Worm (Caenorhabditis elegans): ENCODE measurements around the gene F32E10.8.

Gene F32E10.8

ce11 chrIV:7543662-7544061 lies 23.7 kb upstream of the F32E10.8 start:
- TF ChIP-seq unc-62 (GFP tag; optimal IDR thresholded peaks at IDR 0.05 in 1 of 2) (peak in 1 of 2 experiments; percentile 95), unc-62 (tag; optimal IDR thresholded peaks at IDR 0.05) (no peak), aha-1 (tag) (peak; percentile 39), php-3 (GFP tag; IDR thresholded peaks at IDR 0.05) (no peak), ceh-44 (GFP tag; IDR thresholded peaks at IDR 0.05) (no peak), tra-1 (GFP tag; IDR thresholded peaks at IDR 0.05) (no peak)

- 0 out of 2 replicates have a peak, but pooled peaks have one; percentile 59 for TF ChIP-seq arid-1 (GFP tag; conservative IDR thresholded peaks at IDR 0.05)
- TF ChIP-seq ZK546.5 (tag; optimal IDR thresholded peaks at IDR 0.05), result no peak
- TF ChIP-seq hmg-1.1 (GFP tag; IDR thresholded peaks at IDR 0.05), result no peak
- TF ChIP-seq Y48G9A.11 (GFP tag; IDR thresholded peaks at IDR 0.05), result peak; percentile 89
- no peak for TF ChIP-seq nhr-41 (GFP tag; IDR thresholded peaks at IDR 0.05)
- TF ChIP-seq snpc-1.2 (GFP tag; IDR thresholded peaks at IDR 0.05), result peak; percentile 85
- TF ChIP-seq lin-38 (GFP tag; IDR thresholded peaks at IDR 0.05), result peak; percentile 99
- no peak for TF ChIP-seq ceh-28 (tag; optimal IDR thresholded peaks at IDR 0.05)
- peak; percentile 70 for TF ChIP-seq unc-130 (GFP tag; optimal IDR thresholded peaks at IDR 0.05)
- TF ChIP-seq vab-7 (GFP tag; IDR thresholded peaks at IDR 0.05), result peak; percentile 37; the same call in 1 of the 2 replicates
- TF ChIP-seq daf-16 (GFP tag; optimal IDR thresholded peaks at IDR 0.05), result no peak
- TF ChIP-seq daf-16 (tag; optimal IDR thresholded peaks at IDR 0.05), result no peak
- 0 out of 2 replicates have a peak, but pooled peaks have one; percentile 30 for TF ChIP-seq tra-1 (GFP tag; IDR thresholded peaks at IDR 0.05)
- peak; percentile 92 for TF ChIP-seq F49E8.2 (tag; optimal IDR thresholded peaks at IDR 0.05; ENCODE audit: borderline replicate concordance)
Measured at ce11 chrIV:7547843-7548578, 19.4 kb upstream of the F32E10.8 start, which contains the start of the genes cdd-2 and oef-1. cdd-2 (minus strand) TSS chrIV:7547893. oef-1 (plus strand) TSS chrIV:7548417.

- TF ChIP-seq ceh-44 (GFP tag; IDR thresholded peaks at IDR 0.05) (no peak), duxl-1 (tag; optimal IDR thresholded peaks at IDR 0.05; ENCODE audit: poor library complexity) (no peak), spr-1 (tag; optimal IDR thresholded peaks at IDR 0.05) (no peak), ZK546.5 (tag; optimal IDR thresholded peaks at IDR 0.05) (no peak), ceh-20 (GFP tag; IDR thresholded peaks at IDR 0.05) (no peak), nhr-25 (tag; optimal IDR thresholded peaks at IDR 0.05; ENCODE audit: borderline replicate concordance, insufficient read depth) (no peak), ceh-32 (tag; optimal IDR thresholded peaks at IDR 0.05; ENCODE audit: poor library complexity) (no peak), arid-1 (GFP tag; conservative IDR thresholded peaks at IDR 0.05) (no peak), unc-62 (GFP tag; optimal IDR thresholded peaks at IDR 0.05 in 1 of 2) (no peak), unc-62 (tag; optimal IDR thresholded peaks at IDR 0.05) (no peak), unc-39 (tag; optimal IDR thresholded peaks at IDR 0.05) (no peak), skn-1 (tag; optimal IDR thresholded peaks at IDR 0.05) (no peak), lir-3 (tag; optimal IDR thresholded peaks at IDR 0.05) (no peak), tag-97 (GFP tag; IDR thresholded peaks at IDR 0.05) (no peak), egl-27 (tag; optimal IDR thresholded peaks at IDR 0.05) (no peak), ama-1 (optimal IDR thresholded peaks at IDR 0.05) (no peak), mes-2 (tag; optimal IDR thresholded peaks at IDR 0.05; ENCODE audit: poor library complexity, severe bottlenecking) (peak; percentile 68), dmd-8 (GFP tag; IDR thresholded peaks at IDR 0.05) (no peak), pha-4 (GFP tag; IDR thresholded peaks at IDR 0.05) (no peak), pha-4 (tag; optimal IDR thresholded peaks at IDR 0.05) (no peak), nhr-111 (GFP tag; optimal IDR thresholded peaks at IDR 0.05) (no peak), ztf-11 (tag; optimal IDR thresholded peaks at IDR 0.05) (no peak), dmd-6 (GFP tag; IDR thresholded peaks at IDR 0.05) (peak; percentile 81), ces-1 (GFP tag; optimal IDR thresholded peaks at IDR 0.05) (no peak), zag-1 (tag; optimal IDR thresholded peaks at IDR 0.05) (no peak), madf-5 (GFP tag; IDR thresholded peaks at IDR 0.05) (0 out of 4 replicates have a peak, but pooled peaks of 1 of the 2 experiments have one; percentile 70), ceh-62 (tag; optimal IDR thresholded peaks at IDR 0.05) (no peak), hmg-1.1 (GFP tag; IDR thresholded peaks at IDR 0.05) (peak; percentile 27; the same call in 1 of the 2 replicates), fos-1 (tag; optimal IDR thresholded peaks at IDR 0.05) (no peak), spr-3 (GFP tag; optimal IDR thresholded peaks at IDR 0.05) (no peak), hif-1 (tag; optimal IDR thresholded peaks at IDR 0.05) (peak in 1 of 2 experiments; percentile 8), lsy-2 (tag; optimal IDR thresholded peaks at IDR 0.05) (peak in 1 of 2 experiments; percentile 48), dpl-1 (GFP tag; optimal IDR thresholded peaks at IDR 0.05) (no peak)
Measured at ce11 chrIV:7549844-7550243, 17.6 kb upstream of the F32E10.8 start.
